Worm (Caenorhabditis elegans) whole organism, late embryonic: Measurements from ENCODE around the gene W04E12.7.

Experiments
- C38D4.7 ChIP-seq: fragments of 200-800 bp; sonication (Bioruptor generic); optimal IDR thresholded peaks from 2 replicates; lab custom pipeline; 2018; ENCODE audit warnings: mild to moderate bottlenecking, missing genetic modification characterization, moderate library complexity, missing compliant biosample characterization
- F13H6.1 ChIP-seq: sonication (generic microtip); optimal IDR thresholded peaks from 2 replicates; lab custom pipeline; 2016; ENCODE audit warnings: missing genetic modification characterization, missing compliant biosample characterization
- K02D7.2 ChIP-seq: sonication (generic microtip); optimal IDR thresholded peaks from 2 replicates; lab custom pipeline; 2017; ENCODE audit warnings: mild to moderate bottlenecking, missing genetic modification characterization, missing compliant biosample characterization
- T23F11.4 ChIP-seq: fragments of 200-800 bp; sonication (Bioruptor generic); optimal IDR thresholded peaks from 2 replicates; lab custom pipeline; 2018; ENCODE audit warnings: mild to moderate bottlenecking, missing genetic modification characterization, missing compliant biosample characterization
- ama-1 ChIP-seq: fragments of 150-350 bp; optimal IDR thresholded peaks from 2 replicates; lab custom pipeline; 2014
- ceh-18 ChIP-seq: sonication (generic microtip); optimal IDR thresholded peaks from 2 replicates; lab custom pipeline; 2016; ENCODE audit warnings: missing genetic modification characterization, missing compliant biosample characterization
- ceh-19 ChIP-seq: fragments of 200-800 bp; sonication (Bioruptor generic); optimal IDR thresholded peaks from 2 replicates; lab custom pipeline; 2018; ENCODE audit warnings: mild to moderate bottlenecking, missing genetic modification characterization, missing compliant biosample characterization
- ceh-2 ChIP-seq: sonication (generic microtip); optimal IDR thresholded peaks from 2 replicates; lab custom pipeline; 2016; ENCODE audit warnings: missing genotype, missing genetic modification characterization, missing compliant biosample characterization
- ceh-22 ChIP-seq: sonication (generic microtip); optimal IDR thresholded peaks from 2 replicates; lab custom pipeline; 2017; ENCODE audit warnings: missing biosample characterization, missing genetic modification characterization
- ceh-24 ChIP-seq: sonication (generic microtip); optimal IDR thresholded peaks from 2 replicates; lab custom pipeline; 2016; ENCODE audit warnings: mild to moderate bottlenecking, missing genetic modification characterization, missing compliant biosample characterization
- ceh-30 ChIP-seq: fragments of 150-350 bp; optimal IDR thresholded peaks from 2 replicates; lab custom pipeline; 2014; ENCODE audit warnings: missing biosample characterization, missing genetic modification characterization
- ceh-48 ChIP-seq: sonication (generic microtip); optimal IDR thresholded peaks from 2 replicates; lab custom pipeline; 2016; ENCODE audit warnings: missing genetic modification characterization, inconsistent platforms, missing compliant biosample characterization
- ceh-9 ChIP-seq: sonication (generic microtip); optimal IDR thresholded peaks from 2 replicates; lab custom pipeline; 2016; ENCODE audit warnings: mild to moderate bottlenecking, missing genetic modification characterization, inconsistent platforms, missing compliant biosample characterization
- dve-1 ChIP-seq: sonication (generic microtip); optimal IDR thresholded peaks from 2 replicates; lab custom pipeline; 2017; ENCODE audit warnings: antibody characterized with exemption, mild to moderate bottlenecking, missing genetic modification characterization, missing compliant biosample characterization
- elt-2 ChIP-seq: sonication (generic microtip); optimal IDR thresholded peaks from 2 replicates; lab custom pipeline; 2016; ENCODE audit warnings: missing genetic modification reagents, missing genetic modification characterization, missing compliant biosample characterization
- ets-4 ChIP-seq: sonication (generic microtip); optimal IDR thresholded peaks from 2 replicates; lab custom pipeline; 2016; ENCODE audit warnings: missing genetic modification characterization, missing compliant biosample characterization
- eyg-1 ChIP-seq: sonication (generic microtip); optimal IDR thresholded peaks from 2 replicates; lab custom pipeline; 2016; ENCODE audit warnings: missing genotype, missing genetic modification characterization, missing compliant biosample characterization
- fax-1 ChIP-seq: sonication (generic microtip); optimal IDR thresholded peaks from 2 replicates; lab custom pipeline; 2016; ENCODE audit warnings: missing genotype, missing genetic modification characterization, missing compliant biosample characterization
- fkh-6 ChIP-seq: sonication (generic microtip); optimal IDR thresholded peaks from 2 replicates; lab custom pipeline; 2016; ENCODE audit warnings: missing genetic modification characterization, missing compliant biosample characterization
- gmeb-2 ChIP-seq: sonication (generic microtip); optimal IDR thresholded peaks from 2 replicates; lab custom pipeline; 2016; ENCODE audit warnings: missing genetic modification characterization, inconsistent platforms, missing compliant biosample characterization
- hlh-30 ChIP-seq: sonication (generic microtip); optimal IDR thresholded peaks from 2 replicates; lab custom pipeline; 2017; ENCODE audit warnings: antibody characterized with exemption, missing genetic modification characterization, missing compliant biosample characterization; ENCODE audit not compliant: insufficient read depth
- hlh-8 ChIP-seq: sonication (generic microtip); optimal IDR thresholded peaks from 2 replicates; lab custom pipeline; 2016; ENCODE audit warnings: missing genotype, missing genetic modification characterization, missing compliant biosample characterization
- lim-6 ChIP-seq: sonication (generic microtip); optimal IDR thresholded peaks from 2 replicates; lab custom pipeline; 2016; ENCODE audit warnings: missing genetic modification characterization, missing compliant biosample characterization
- madf-2 ChIP-seq: sonication (generic microtip); optimal IDR thresholded peaks from 2 replicates; lab custom pipeline; 2017; ENCODE audit warnings: missing genetic modification characterization, missing compliant biosample characterization
- nfya-1 ChIP-seq: sonication (generic microtip); optimal IDR thresholded peaks from 2 replicates; lab custom pipeline; 2017; ENCODE audit warnings: missing genetic modification characterization, mild to moderate bottlenecking, missing compliant biosample characterization, antibody characterized with exemption, moderate library complexity
- nhr-11 ChIP-seq: fragments of 150-350 bp; optimal IDR thresholded peaks from 2 replicates; lab custom pipeline; 2014; ENCODE audit warnings: missing biosample characterization, missing genetic modification characterization
- npax-4 ChIP-seq: sonication (generic microtip); optimal IDR thresholded peaks from 2 replicates; lab custom pipeline; 2016; ENCODE audit warnings: missing genetic modification characterization, missing compliant biosample characterization
- odd-2 ChIP-seq: sonication (generic microtip); optimal IDR thresholded peaks from 2 replicates; lab custom pipeline; 2017; ENCODE audit warnings: antibody characterized with exemption, mild to moderate bottlenecking, missing genetic modification characterization, missing compliant biosample characterization
- pat-9 ChIP-seq: fragments of 200-800 bp; sonication (Bioruptor generic); optimal IDR thresholded peaks from 2 replicates; lab custom pipeline; 2018; ENCODE audit warnings: mild to moderate bottlenecking, missing genetic modification characterization, moderate library complexity, missing compliant biosample characterization
- pha-2 ChIP-seq: sonication (generic microtip); optimal IDR thresholded peaks from 2 replicates; lab custom pipeline; 2017; ENCODE audit warnings: mild to moderate bottlenecking, missing genetic modification characterization, missing compliant biosample characterization
- pqm-1 ChIP-seq: sonication (generic microtip); optimal IDR thresholded peaks from 2 replicates; lab custom pipeline; 2016; ENCODE audit warnings: missing genetic modification characterization, missing compliant biosample characterization
- rnt-1 ChIP-seq: sonication (generic microtip); optimal IDR thresholded peaks from 2 replicates; lab custom pipeline; 2016; ENCODE audit warnings: missing genetic modification characterization, missing compliant biosample characterization
- sox-2 ChIP-seq: fragments of 200-800 bp; sonication (Bioruptor generic); IDR thresholded peaks from 2 replicates; pipeline ENCODE4 v1.3.6; 2022; ENCODE audit warnings: missing genetic modification reagents, missing genetic modification characterization, missing compliant biosample characterization
- syd-9 ChIP-seq: sonication (generic microtip); optimal IDR thresholded peaks from 2 replicates; lab custom pipeline; 2016; ENCODE audit warnings: mild to moderate bottlenecking, missing genetic modification characterization, moderate library complexity, missing compliant biosample characterization
- tbx-7 ChIP-seq: sonication (generic microtip); optimal IDR thresholded peaks from 2 replicates; lab custom pipeline; 2016; ENCODE audit warnings: missing genotype, missing genetic modification characterization, missing compliant biosample characterization
- ttx-3 ChIP-seq: sonication (generic microtip); optimal IDR thresholded peaks from 2 replicates; lab custom pipeline; 2016; ENCODE audit warnings: missing genetic modification reagents, missing genetic modification characterization, missing compliant biosample characterization
- unc-3 ChIP-seq, 2 experiments: fragments of 200-800 bp in 1 of 2; sonication (Bioruptor generic) in 1 of 2; sonication (generic microtip) in 1 of 2; conservative IDR thresholded peaks in 1 of 2; optimal IDR thresholded peaks in 1 of 2; 2 replicates each; pipeline versions ENCODE4 v1.3.6 to Lab custom; 2016 to 2022; ENCODE audit warnings: missing compliant biosample characterization in 2 of 2, missing genetic modification characterization in 2 of 2, missing genetic modification reagents in 1 of 2
- unc-55 ChIP-seq: sonication (generic microtip); optimal IDR thresholded peaks from 2 replicates; lab custom pipeline; 2017; ENCODE audit warnings: missing biosample characterization, missing genetic modification reagents, missing genetic modification characterization
- zip-5 ChIP-seq: sonication (generic microtip); optimal IDR thresholded peaks from 2 replicates; lab custom pipeline; 2016; ENCODE audit warnings: missing genetic modification characterization, missing compliant biosample characterization
- ztf-16 ChIP-seq: sonication (generic microtip); optimal IDR thresholded peaks from 2 replicates; lab custom pipeline; 2017; ENCODE audit warnings: missing genetic modification characterization, missing compliant biosample characterization

W04E12.7 gene

ce11 chrV:19737458-19737857 lies at the start of gene W04E12.7:
Gene W04E12.7 (minus strand): TSS chrV:19737558.
- TF ChIP-seq madf-2 (tag; lab: Kevin White, UChicago) (no peak), ceh-24 (no peak), pha-2 (no peak), dve-1 (tag; lab: Kevin White, UChicago) (no peak), sox-2 (GFP tag; lab: Robert Waterston, UW) (no peak), npax-4 (tag; lab: Kevin White, UChicago) (no peak), ceh-22 (tag; lab: Kevin White, UChicago) (no peak), nhr-11 (tag; lab: Kevin White, UChicago) (no peak), pqm-1 (tag; lab: Kevin White, UChicago) (no peak), ttx-3 (tag; lab: Kevin White, UChicago) (no peak), unc-55 (no peak), ceh-48 (tag; lab: Kevin White, UChicago) (no peak), ceh-19 (GFP tag; lab: Kevin White, UChicago) (no peak), ztf-16 (no peak), hlh-8 (no peak)

- no peak for TF ChIP-seq pqm-1 (tag; lab: Kevin White, UChicago)
- no peak for TF ChIP-seq syd-9 (tag; lab: Kevin White, UChicago)
- TF ChIP-seq nfya-1 (tag; lab: Kevin White, UChicago), result no peak
- TF ChIP-seq ceh-9 (tag; lab: Kevin White, UChicago), result no peak
- TF ChIP-seq ceh-2 (tag; lab: Kevin White, UChicago), result no peak
- TF ChIP-seq tbx-7 (tag; lab: Kevin White, UChicago), result no peak
- TF ChIP-seq F13H6.1 (tag; lab: Kevin White, UChicago), result no peak
- TF ChIP-seq dve-1 (tag; lab: Kevin White, UChicago), result no peak
- TF ChIP-seq lim-6 (tag; lab: Kevin White, UChicago), result no peak
- TF ChIP-seq ceh-30 (tag; lab: Kevin White, UChicago), result no peak
- TF ChIP-seq T23F11.4, result no peak
- TF ChIP-seq odd-2 (tag; lab: Kevin White, UChicago), result no peak
- TF ChIP-seq unc-3 (GFP tag; conservative IDR thresholded peaks at IDR 0.05; lab: Robert Waterston, UW), result no peak
- no peak for TF ChIP-seq unc-3 (tag; optimal IDR thresholded peaks at IDR 0.05; lab: Kevin White, UChicago)
- TF ChIP-seq ceh-18, result no peak
- no peak for TF ChIP-seq gmeb-2 (tag; lab: Kevin White, UChicago)
- TF ChIP-seq elt-2 (tag; lab: Kevin White, UChicago), result no peak
- no peak for TF ChIP-seq pat-9 (tag; lab: Kevin White, UChicago)
- no peak for TF ChIP-seq eyg-1
These were observed 46.5 kb upstream of the W04E12.7 start, which contains the start of gene srt-45 for ce11 chrV:19783829-19784228. Gene srt-45 (plus strand): TSS chrV:19784129.

ce11 chrV:19779220-19779619 lies 41.9 kb upstream of the W04E12.7 start:
- no peak for TF ChIP-seq zip-5 (tag; lab: Kevin White, UChicago)
- no peak for TF ChIP-seq ceh-2 (tag; lab: Kevin White, UChicago)
- TF ChIP-seq pha-2, result no peak
- TF ChIP-seq C38D4.7 (GFP tag; lab: Kevin White, UChicago), result no peak
- TF ChIP-seq rnt-1 (tag; lab: Kevin White, UChicago), result no peak
- TF ChIP-seq fax-1 (tag; lab: Kevin White, UChicago), result no peak
- TF ChIP-seq madf-2 (tag; lab: Kevin White, UChicago), result no peak

ce11 chrV:19778608-19779007 lies 41.2 kb upstream of the W04E12.7 start, which contains the start of gene fbxa-194:
Gene fbxa-194 (minus strand): TSS chrV:19778708.
- no peak for TF ChIP-seq hlh-30
- no peak for TF ChIP-seq ceh-19 (GFP tag; lab: Kevin White, UChicago)
- TF ChIP-seq madf-2 (tag; lab: Kevin White, UChicago), result no peak
- no peak for TF ChIP-seq fax-1 (tag; lab: Kevin White, UChicago)
- TF ChIP-seq T23F11.4, result no peak
- TF ChIP-seq ama-1 (lab: Kevin White, UChicago), result no peak
- no peak for TF ChIP-seq rnt-1 (tag; lab: Kevin White, UChicago)
- no peak for TF ChIP-seq hlh-8
- no peak for TF ChIP-seq ets-4 (tag; lab: Kevin White, UChicago)
- no peak for TF ChIP-seq dve-1 (tag; lab: Kevin White, UChicago)
- no peak for TF ChIP-seq K02D7.2
- no peak for TF ChIP-seq fkh-6
- TF ChIP-seq, all 69 proteins: peak for 0
